Fruit fly (Drosophila melanogaster): Measurements from ENCODE around the gene Spn28F.

- TF ChIP-seq nau (GFP tag; optimal IDR thresholded peaks at IDR 0.05): no peak
- TF ChIP-seq tgo (GFP tag; IDR thresholded peaks at IDR 0.05): no peak
- TF ChIP-seq CG18764 (GFP tag; optimal IDR thresholded peaks at IDR 0.05): no peak
- no peak for TF ChIP-seq knrl (GFP tag; IDR thresholded peaks at IDR 0.05; ENCODE audit: partially characterized antibody)
- TF ChIP-seq gt (GFP tag; IDR thresholded peaks at IDR 0.05): no peak
- TF ChIP-seq CG17912 (GFP tag; optimal IDR thresholded peaks at IDR 0.05): no peak
Measured at dm6 chr2L:8274127-8274526, 32.5 kb upstream of the Spn28F start.
